Fruit fly (Drosophila melanogaster): ENCODE measurements around the gene PolZ2.

The PolZ2 gene

DNA sequence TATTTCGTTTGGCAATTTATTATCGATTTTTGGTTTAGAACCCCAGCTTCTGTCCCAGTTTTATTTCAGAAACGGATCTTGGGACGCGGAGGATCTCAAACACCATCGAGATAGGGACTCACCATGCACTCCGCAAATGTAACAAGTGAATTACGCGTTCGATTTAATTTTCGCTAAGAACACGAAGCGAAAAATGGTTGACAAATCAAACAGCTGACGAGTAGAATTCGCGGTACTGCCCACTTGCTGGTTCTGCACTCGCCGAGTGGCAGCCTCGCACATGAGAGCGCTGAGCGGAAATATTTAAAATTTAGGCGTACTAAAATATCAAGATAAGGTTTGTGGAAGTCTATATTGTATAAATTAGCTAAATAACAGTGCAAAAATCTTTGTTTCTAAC is 25.3 kb upstream of the PolZ2 start, which contains the start of gene Pi4KIIalpha (continued):
- TF ChIP-seq chinmo (GFP tag; IDR thresholded peaks at IDR 0.05; ENCODE audit: partially characterized antibody) (no peak), her (GFP tag; optimal IDR thresholded peaks at IDR 0.05) (no peak), CG3281 (GFP tag; optimal IDR thresholded peaks at IDR 0.05) (peak; percentile 66), Taf1 (GFP tag; IDR thresholded peaks at IDR 0.05) (no peak), CG3163 (GFP tag; optimal IDR thresholded peaks at IDR 0.05) (no peak), pzg (GFP tag; optimal IDR thresholded peaks at IDR 0.05) (peak; percentile 69), Blimp-1 (GFP tag; optimal IDR thresholded peaks at IDR 0.05) (no peak), Myb (GFP tag; optimal IDR thresholded peaks at IDR 0.05) (peak; percentile 10), croc (GFP tag; conservative IDR thresholded peaks at IDR 0.05) (no peak), fd3F (GFP tag; optimal IDR thresholded peaks at IDR 0.05) (no peak), CG7839 (tag; optimal IDR thresholded peaks at IDR 0.05) (no peak), MESR4 (GFP tag; optimal IDR thresholded peaks at IDR 0.05) (peak; percentile 66), gcm (GFP tag; optimal IDR thresholded peaks at IDR 0.05) (no peak), HLH54F (GFP tag; optimal IDR thresholded peaks at IDR 0.05) (no peak), pb (GFP tag; optimal IDR thresholded peaks at IDR 0.05) (no peak), CG3847 (GFP tag; IDR thresholded peaks at IDR 0.05) (no peak), GATAe (GFP tag; conservative IDR thresholded peaks at IDR 0.05) (no peak), NC2β (GFP tag; optimal IDR thresholded peaks at IDR 0.05) (no peak), Rfx (GFP tag; IDR thresholded peaks at IDR 0.05) (no peak), CG2129 (GFP tag; IDR thresholded peaks at IDR 0.05; ENCODE audit: partially characterized antibody) (no peak), CG9727 (GFP tag; optimal IDR thresholded peaks at IDR 0.05) (no peak), Bteb2 (GFP tag; optimal IDR thresholded peaks at IDR 0.05) (no peak), HHEX (GFP tag; optimal IDR thresholded peaks at IDR 0.05) (no peak), Hsf (GFP tag; optimal IDR thresholded peaks at IDR 0.05) (no peak), CG14710 (tag; optimal IDR thresholded peaks at IDR 0.05) (no peak), bsh (GFP tag; optimal IDR thresholded peaks at IDR 0.05) (no peak), lov (optimal IDR thresholded peaks at IDR 0.05) (no peak), lov (GFP tag; IDR thresholded peaks at IDR 0.05) (no peak), sens (GFP tag) (no peak), Opbp (GFP tag; IDR thresholded peaks at IDR 0.05; ENCODE audit: partially characterized antibody) (peak; percentile 19; the same call in 1 of the 3 replicates), CG15073 (GFP tag; optimal IDR thresholded peaks at IDR 0.05) (no peak), amos (GFP tag; IDR thresholded peaks at IDR 0.05; ENCODE audit: partially characterized antibody) (peak; percentile 25; the same call in 1 of the 2 replicates), E2f2 (GFP tag; IDR thresholded peaks at IDR 0.05) (peak; percentile 93), CG14667 (GFP tag; IDR thresholded peaks at IDR 0.05) (no peak), CG9609 (GFP tag; optimal IDR thresholded peaks at IDR 0.05) (no peak), zen (tag; optimal IDR thresholded peaks at IDR 0.05) (no peak), nerfin-2 (GFP tag; IDR thresholded peaks at IDR 0.05; ENCODE audit: partially characterized antibody) (no peak), CG12155 (GFP tag; optimal IDR thresholded peaks at IDR 0.05) (peak; percentile 82), kni (GFP tag; optimal IDR thresholded peaks at IDR 0.05) (no peak), rib (GFP tag; IDR thresholded peaks at IDR 0.05) (peak; percentile 80), ham (GFP tag; IDR thresholded peaks at IDR 0.05) (no peak), Lim3 (GFP tag; IDR thresholded peaks at IDR 0.05) (no peak), toy (GFP tag; IDR thresholded peaks at IDR 0.05) (no peak), CHES-1-like (GFP tag; optimal IDR thresholded peaks at IDR 0.05) (no peak), hth (optimal IDR thresholded peaks at IDR 0.05) (no peak), insv (GFP tag; optimal IDR thresholded peaks at IDR 0.05) (peak in 1 of 2 experiments; percentile 15), crc (GFP tag; optimal IDR thresholded peaks at IDR 0.05) (no peak), CG6854 (GFP tag; optimal IDR thresholded peaks at IDR 0.05) (no peak), Usf (GFP tag; optimal IDR thresholded peaks at IDR 0.05) (no peak), CG5953 (GFP tag; IDR thresholded peaks at IDR 0.05) (no peak), CG30403 (GFP tag; optimal IDR thresholded peaks at IDR 0.05) (no peak), B-H1 (GFP tag; IDR thresholded peaks at IDR 0.05) (no peak)

Data from whole organism, embryonic.